Worm (Caenorhabditis elegans): ENCODE results near the gene sri-43.
"Not testable (repeated sequence)": the region's sequence is repeated elsewhere in the genome, so short reads cannot be mapped to it uniquely, and the experiment has no call there.

The sri-43 gene

DNA sequence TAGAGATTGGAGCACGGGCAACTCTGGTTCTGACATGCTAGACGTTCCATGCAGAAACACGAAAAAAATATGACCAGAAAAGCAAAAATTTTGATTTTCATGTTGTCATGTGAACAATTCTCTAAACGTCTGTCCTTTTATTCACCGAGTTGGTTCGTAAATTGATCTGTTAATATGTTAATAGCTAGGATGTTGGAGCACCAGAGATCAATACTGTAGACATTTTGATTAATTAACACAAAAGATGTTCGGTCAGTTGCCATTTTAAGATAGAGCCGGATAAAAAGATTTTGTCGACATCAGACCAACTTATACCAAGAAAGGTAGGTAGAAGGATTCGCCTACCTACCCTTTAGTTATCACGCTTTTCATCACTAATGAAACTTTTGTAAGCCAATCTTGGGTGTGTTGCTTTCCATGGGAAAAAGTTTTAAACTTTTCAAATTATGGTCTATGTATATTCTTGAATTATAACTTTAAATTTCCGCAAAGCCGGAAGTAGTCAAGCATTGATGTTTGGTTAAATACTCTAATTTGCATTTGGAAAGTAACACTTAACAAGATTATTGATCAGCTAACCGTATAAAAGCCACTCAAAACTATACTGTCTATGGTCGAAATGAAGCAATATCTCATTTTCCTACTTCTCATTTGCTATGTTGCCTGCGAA is 5.2 kb upstream of the sri-43 start, which contains the start of the genes T10D4.11 and T10D4.1:
Gene T10D4.11 (minus strand): TSS at position 101 of the 670 bp plus-strand sequence.
Gene T10D4.1 (plus strand): TSS at position 620 of the 670 bp plus-strand sequence.
- TF ChIP-seq aly-2 (tag; optimal IDR thresholded peaks at IDR 0.05) = no peak
- no peak for TF ChIP-seq egl-27 (tag; optimal IDR thresholded peaks at IDR 0.05)
- no peak for TF ChIP-seq elt-3 (tag; optimal IDR thresholded peaks at IDR 0.05)
- no peak for TF ChIP-seq unc-62 (GFP tag; optimal IDR thresholded peaks at IDR 0.05)
- TF ChIP-seq lin-11 (tag; optimal IDR thresholded peaks at IDR 0.05) = no peak
- TF ChIP-seq nhr-11 (tag; optimal IDR thresholded peaks at IDR 0.05) = no peak
- no peak for TF ChIP-seq gmeb-1 (tag; optimal IDR thresholded peaks at IDR 0.05)
- TF ChIP-seq ceh-16 (tag; optimal IDR thresholded peaks at IDR 0.05) = no peak
- TF ChIP-seq nhr-21 (tag; optimal IDR thresholded peaks at IDR 0.05) = no peak
- TF ChIP-seq elt-1 (tag; optimal IDR thresholded peaks at IDR 0.05) = no peak
- no peak for TF ChIP-seq C34F6.9 (tag; optimal IDR thresholded peaks at IDR 0.05)
- no peak for TF ChIP-seq sma-9 (GFP tag; optimal IDR thresholded peaks at IDR 0.05)
- TF ChIP-seq sma-9 (tag; optimal IDR thresholded peaks at IDR 0.05) = no peak
- TF ChIP-seq sma-3 (GFP tag; optimal IDR thresholded peaks at IDR 0.05) = no peak
- no peak for TF ChIP-seq crh-2 (tag; optimal IDR thresholded peaks at IDR 0.05)

DNA sequence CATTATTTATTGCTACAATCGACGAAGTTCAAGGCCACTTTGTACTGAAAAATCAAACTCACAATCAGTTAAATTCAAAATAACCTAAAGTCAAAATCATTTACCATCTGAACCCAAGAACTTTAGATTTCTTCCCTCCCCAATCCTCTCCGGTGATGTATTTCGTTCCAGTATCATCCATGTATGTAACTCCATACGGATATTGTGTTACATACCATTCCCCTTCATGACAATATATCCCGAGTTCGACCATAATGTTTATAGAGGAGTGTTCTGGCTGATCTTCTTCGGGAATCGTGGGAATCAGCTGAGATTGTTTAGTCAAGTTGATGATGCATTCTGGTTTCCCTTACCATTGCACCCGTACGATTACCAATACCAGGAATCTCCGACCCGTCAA is 4.0 kb upstream of the sri-43 start:
- TF ChIP-seq ztf-4 (tag; optimal IDR thresholded peaks at IDR 0.05) = no peak
- TF ChIP-seq nhr-129 (tag; optimal IDR thresholded peaks at IDR 0.05) = no peak
- no peak for TF ChIP-seq ztf-1 (GFP tag; conservative IDR thresholded peaks at IDR 0.05)
- no peak for TF ChIP-seq nhr-237 (tag; optimal IDR thresholded peaks at IDR 0.05)
- no peak for TF ChIP-seq nhr-12 (tag; optimal IDR thresholded peaks at IDR 0.05)
- TF ChIP-seq snpc-4 (tag; optimal IDR thresholded peaks at IDR 0.05) = no peak
- TF ChIP-seq mbf-1 (tag; optimal IDR thresholded peaks at IDR 0.05) = no peak

DNA sequence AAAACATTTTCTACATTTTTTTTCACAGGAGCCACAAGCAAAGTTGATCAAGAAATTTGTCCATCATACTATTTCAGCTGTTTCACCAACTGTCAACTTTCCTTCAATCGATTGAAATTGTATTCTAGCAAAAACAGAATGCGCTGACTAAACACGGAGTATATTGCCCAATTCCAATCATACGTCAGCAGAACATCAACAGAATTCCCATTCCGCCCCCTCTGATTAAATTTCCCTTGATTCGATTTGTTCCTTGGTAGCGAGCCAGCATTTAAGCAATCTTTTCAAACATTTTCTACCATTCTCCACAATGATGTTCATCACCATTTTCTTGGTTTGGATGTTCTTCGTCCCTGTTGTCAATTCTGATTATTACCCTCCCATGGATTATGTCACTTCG is 1.4 kb upstream of the sri-43 start, which contains the start of gene T10D4.15:
Gene T10D4.15 (plus strand): TSS at position 301 of the 400 bp plus-strand sequence.
- TF ChIP-seq dmd-4 (tag; optimal IDR thresholded peaks at IDR 0.05) (no peak), gmeb-1 (tag; optimal IDR thresholded peaks at IDR 0.05) (no peak), nhr-12 (tag; optimal IDR thresholded peaks at IDR 0.05) (no peak), nhr-6 (tag; optimal IDR thresholded peaks at IDR 0.05) (no peak), ceh-16 (tag; optimal IDR thresholded peaks at IDR 0.05) (no peak), crh-2 (tag; optimal IDR thresholded peaks at IDR 0.05) (no peak), alr-1 (tag; optimal IDR thresholded peaks at IDR 0.05) (no peak), Y55F3AM.14 (GFP tag; optimal IDR thresholded peaks at IDR 0.05) (no peak), nhr-10 (tag; optimal IDR thresholded peaks at IDR 0.05) (no peak), nhr-237 (tag; optimal IDR thresholded peaks at IDR 0.05) (no peak), skn-1 (tag; optimal IDR thresholded peaks at IDR 0.05) (no peak), sma-3 (GFP tag; optimal IDR thresholded peaks at IDR 0.05) (no peak), sem-4 (tag; optimal IDR thresholded peaks at IDR 0.05) (no peak), snpc-4 (tag; optimal IDR thresholded peaks at IDR 0.05) (no peak), fos-1 (tag; optimal IDR thresholded peaks at IDR 0.05) (no peak), elt-3 (tag; optimal IDR thresholded peaks at IDR 0.05) (no peak), ceh-82 (tag; optimal IDR thresholded peaks at IDR 0.05) (no peak), F13H6.1 (tag; optimal IDR thresholded peaks at IDR 0.05) (no peak), blmp-1 (tag; optimal IDR thresholded peaks at IDR 0.05; ENCODE audit: insufficient read depth) (no peak), lin-13 (GFP tag; optimal IDR thresholded peaks at IDR 0.05) (no peak)

DNA sequence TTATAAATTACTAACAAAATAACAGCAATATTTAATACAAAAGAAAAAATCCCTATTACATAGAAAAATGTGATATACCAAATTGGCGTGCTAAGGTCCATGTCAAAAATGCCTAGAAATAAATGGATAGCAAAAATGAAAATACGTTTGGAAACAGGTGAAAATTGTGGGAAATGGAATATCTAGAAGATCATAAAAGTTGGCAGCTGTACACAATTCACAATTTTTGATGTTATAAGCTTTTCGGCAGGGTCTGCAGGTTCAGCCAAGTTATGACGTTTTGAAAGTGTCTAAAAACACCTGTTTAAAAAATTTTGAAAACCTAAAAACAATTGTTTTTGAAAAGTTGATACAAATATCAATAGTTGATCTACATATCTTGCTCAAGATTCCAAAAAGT is 1.6 kb downstream of the sri-43 start, which contains the start of gene sri-42:
Gene sri-42 (minus strand): TSS at position 101 of the 400 bp plus-strand sequence.
- TF ChIP-seq sem-4 (tag; optimal IDR thresholded peaks at IDR 0.05); sma-9 (GFP tag; optimal IDR thresholded peaks at IDR 0.05); sma-9 (tag; optimal IDR thresholded peaks at IDR 0.05); nhr-129 (tag; optimal IDR thresholded peaks at IDR 0.05): not testable (repeated sequence)

DNA sequence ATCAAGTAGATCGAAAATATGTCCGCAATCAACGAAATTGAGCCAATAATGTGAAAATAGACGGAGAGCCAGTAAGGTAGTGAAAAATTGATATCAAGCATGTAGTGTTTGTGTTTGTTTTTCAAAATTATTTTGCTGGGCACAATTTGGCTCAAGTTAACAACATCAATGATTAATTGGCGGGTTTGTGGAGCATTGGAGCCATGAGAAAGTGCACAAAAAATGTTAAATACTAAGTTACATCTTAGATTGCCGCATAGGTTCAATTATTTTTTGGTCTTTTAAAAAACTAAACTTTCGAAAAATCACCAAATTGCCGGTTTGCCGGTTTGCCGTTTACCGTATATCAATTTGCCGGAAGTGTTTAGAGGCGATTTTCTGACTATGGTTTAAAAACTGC is 6.6 kb downstream of the sri-43 start, which contains the start of gene sri-54:
Gene sri-54 (minus strand): TSS at position 101 of the 400 bp plus-strand sequence.
- TF ChIP-seq aly-2 (tag; optimal IDR thresholded peaks at IDR 0.05) = no peak
- no peak for TF ChIP-seq elt-3 (tag; optimal IDR thresholded peaks at IDR 0.05)
- no peak for TF ChIP-seq nhr-12 (tag; optimal IDR thresholded peaks at IDR 0.05)
- TF ChIP-seq nhr-23 (tag; optimal IDR thresholded peaks at IDR 0.05) = no peak

Measured in whole organism, L2 larva.